Worm (Caenorhabditis elegans) whole organism, dauer: ENCODE results near the gene fbxa-138.
"Not testable (repeated sequence)": the region's sequence is repeated elsewhere in the genome, so short reads cannot be mapped to it uniquely, and the experiment has no call there.

ENCODE experiments used
- unc-62 ChIP-seq: sonication (generic microtip); optimal IDR thresholded peaks from 2 replicates; lab custom pipeline; 2017; ENCODE audit warnings: missing biosample characterization, missing genetic modification reagents, missing genetic modification characterization

fbxa-138 gene

DNA sequence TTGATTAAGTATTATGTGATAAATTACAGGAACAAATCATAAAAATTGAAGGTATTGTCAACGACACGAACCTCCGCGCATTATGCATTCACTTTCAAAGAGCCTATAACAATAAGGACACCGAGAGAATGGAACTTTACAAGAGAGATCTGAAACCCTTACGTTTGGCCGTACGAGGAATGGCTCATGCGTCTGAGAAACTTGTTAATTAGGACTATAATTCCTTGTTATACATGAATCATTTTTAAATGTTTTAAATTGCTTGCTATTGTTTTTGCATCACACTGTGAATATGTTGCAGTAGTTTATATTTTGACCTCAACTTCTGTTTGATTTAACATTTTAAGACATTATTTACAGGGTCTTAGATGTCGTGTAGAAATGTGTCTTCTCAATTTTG lies 19.1 kb upstream of the fbxa-138 start, which contains the start of gene pals-18:
Gene pals-18 (plus strand): TSS at position 301 of the 400 bp plus-strand sequence.
- TF ChIP-seq unc-62 (GFP tag; lab: Kevin White, UChicago): no peak

DNA sequence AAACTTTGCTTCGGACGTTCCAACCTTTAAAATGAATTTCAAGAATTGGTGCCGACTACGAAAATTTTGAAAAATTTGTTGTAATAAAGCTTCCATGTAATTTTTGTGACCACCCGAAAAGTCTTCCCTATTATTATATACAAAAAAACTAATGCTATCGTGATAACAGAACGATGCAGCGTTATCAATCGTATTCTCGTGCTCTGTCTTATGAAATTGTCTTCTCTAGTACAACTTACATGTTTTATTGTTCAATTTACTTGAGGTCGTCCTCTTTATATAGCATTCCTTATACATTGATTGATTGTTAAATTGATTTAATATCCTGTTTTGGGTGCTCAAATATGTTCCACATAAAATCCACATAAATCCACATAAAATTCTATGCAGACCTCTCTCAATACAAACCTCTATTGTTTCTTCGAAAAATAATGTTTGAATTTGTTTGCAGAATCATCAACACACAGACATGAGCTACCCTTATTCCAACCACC lies 17.5 kb upstream of the fbxa-138 start, which contains the start of gene pals-19:
Gene pals-19 (plus strand): TSS at position 444 of the 494 bp plus-strand sequence.
- TF ChIP-seq unc-62 (GFP tag; lab: Kevin White, UChicago): no peak

DNA sequence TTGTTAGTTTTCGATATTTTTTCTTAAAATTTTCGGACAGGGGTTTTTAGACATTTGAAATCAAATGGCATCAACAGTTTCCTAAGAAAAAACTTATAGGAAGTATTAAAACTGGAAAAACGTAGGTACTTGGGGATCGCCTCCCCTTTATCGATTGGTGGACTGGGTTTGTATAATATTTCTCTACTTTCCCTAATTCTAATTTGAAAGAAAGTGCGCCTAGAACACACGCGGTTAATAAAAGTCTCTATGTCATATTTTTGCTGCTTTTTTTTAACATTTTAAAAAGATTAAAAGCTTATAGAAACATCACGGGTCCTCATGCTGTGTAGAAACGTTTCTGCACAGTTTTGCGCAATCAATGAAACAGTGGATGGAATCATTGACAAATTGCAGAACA lies 15.6 kb upstream of the fbxa-138 start, which contains the start of gene pals-16:
Gene pals-16 (plus strand): TSS at position 301 of the 400 bp plus-strand sequence.
- TF ChIP-seq unc-62 (GFP tag; lab: Kevin White, UChicago): no peak

DNA sequence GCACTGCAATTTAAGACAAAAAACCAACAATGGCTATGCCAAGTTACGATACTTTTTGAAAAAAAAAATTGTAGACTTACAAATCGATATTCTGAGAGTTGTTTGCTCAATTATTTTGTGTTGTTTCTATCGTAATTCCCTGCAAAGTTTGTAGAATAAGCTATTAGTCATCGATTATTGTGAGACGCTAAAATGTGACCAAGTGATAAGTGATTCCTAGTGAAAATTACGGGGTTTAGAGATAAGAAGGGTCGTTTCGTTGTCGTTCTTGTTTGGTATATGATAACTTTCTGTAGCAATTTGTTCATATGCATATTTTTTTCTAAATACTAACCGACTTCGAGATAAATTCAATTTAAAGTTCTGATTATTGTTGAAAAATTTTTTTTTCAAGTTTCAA lies 14.1 kb upstream of the fbxa-138 start:
- TF ChIP-seq unc-62 (GFP tag; lab: Kevin White, UChicago): no peak

DNA sequence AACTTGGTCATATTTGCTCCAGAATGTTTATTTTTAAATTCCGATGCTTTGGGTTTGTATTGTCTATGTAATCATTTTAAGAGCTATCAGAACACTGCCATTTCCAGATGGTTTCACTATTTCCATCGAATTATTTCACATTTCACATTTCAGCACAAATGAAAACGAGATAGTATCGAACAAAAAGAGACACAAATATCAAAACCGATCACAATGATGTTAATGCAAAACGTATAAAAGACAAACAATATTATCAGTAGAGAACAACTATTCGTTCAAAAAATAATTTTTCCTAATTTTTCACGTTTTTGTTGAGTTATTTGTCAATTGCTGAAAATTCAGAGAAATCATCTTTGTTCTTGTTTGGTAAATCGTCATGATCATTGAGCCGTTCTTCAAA lies 11.3 kb upstream of the fbxa-138 start:
- no peak for TF ChIP-seq unc-62 (GFP tag; lab: Kevin White, UChicago)

DNA sequence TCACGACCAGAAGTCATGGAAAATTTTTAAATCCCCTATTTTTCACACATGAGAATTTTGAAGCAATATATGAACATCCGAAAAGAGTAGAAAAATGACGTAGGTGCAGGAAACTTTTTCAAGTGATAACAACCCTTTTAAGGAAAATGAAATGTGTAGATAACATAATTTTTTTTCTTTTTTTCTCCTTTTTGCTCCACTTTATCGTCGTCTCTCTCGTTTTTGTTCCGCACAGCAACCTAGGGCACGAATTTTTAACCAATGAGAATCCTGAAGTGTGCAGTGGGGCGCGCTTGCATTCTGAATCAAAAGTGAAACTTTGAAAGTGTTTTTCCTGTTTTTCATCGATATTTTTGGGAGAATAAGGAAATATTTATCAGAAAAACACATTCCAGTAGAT lies 8.7 kb upstream of the fbxa-138 start:
- TF ChIP-seq unc-62 (GFP tag; lab: Kevin White, UChicago): no peak

DNA sequence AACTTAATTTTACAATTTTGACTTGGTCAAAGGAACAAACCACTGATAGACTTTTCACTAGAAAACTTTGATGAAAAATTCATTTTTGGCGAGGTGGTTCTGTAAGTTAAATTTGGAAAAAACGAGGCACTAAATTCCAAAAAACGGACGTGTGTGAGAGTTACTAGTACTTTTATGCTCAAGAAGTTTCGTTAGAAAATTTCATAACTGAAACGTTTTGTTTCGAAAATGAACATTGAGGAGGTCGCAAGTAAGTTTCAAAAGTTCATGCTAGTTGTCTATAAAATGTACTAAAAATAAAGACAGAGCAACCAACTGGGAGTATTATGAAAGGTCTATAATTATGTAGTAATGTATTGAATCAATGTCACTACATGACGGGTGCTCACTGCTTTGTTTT lies 7.7 kb upstream of the fbxa-138 start, which contains the start of gene pals-17:
Gene pals-17 (minus strand): TSS at position 101 of the 400 bp plus-strand sequence.
- no peak for TF ChIP-seq unc-62 (GFP tag; lab: Kevin White, UChicago)

DNA sequence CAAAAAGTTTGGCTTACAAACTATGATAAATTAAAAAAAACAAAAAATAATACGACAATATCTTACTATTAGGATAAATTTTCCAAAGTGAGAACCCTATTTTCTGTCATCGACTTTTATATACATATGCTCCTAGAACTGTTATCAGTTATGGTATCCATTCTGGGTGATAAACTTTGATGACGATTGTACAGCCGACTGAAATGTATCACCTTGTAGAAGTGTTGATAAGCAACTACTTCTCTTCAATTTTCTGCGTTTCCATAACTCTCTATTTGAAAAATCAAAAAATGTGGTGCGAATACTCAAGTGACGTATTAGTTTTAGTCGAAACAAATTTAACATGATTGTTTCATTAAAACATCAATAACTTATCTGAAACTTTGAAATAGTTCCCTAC lies 5.9 kb upstream of the fbxa-138 start:
- no peak for TF ChIP-seq unc-62 (GFP tag; lab: Kevin White, UChicago)

DNA sequence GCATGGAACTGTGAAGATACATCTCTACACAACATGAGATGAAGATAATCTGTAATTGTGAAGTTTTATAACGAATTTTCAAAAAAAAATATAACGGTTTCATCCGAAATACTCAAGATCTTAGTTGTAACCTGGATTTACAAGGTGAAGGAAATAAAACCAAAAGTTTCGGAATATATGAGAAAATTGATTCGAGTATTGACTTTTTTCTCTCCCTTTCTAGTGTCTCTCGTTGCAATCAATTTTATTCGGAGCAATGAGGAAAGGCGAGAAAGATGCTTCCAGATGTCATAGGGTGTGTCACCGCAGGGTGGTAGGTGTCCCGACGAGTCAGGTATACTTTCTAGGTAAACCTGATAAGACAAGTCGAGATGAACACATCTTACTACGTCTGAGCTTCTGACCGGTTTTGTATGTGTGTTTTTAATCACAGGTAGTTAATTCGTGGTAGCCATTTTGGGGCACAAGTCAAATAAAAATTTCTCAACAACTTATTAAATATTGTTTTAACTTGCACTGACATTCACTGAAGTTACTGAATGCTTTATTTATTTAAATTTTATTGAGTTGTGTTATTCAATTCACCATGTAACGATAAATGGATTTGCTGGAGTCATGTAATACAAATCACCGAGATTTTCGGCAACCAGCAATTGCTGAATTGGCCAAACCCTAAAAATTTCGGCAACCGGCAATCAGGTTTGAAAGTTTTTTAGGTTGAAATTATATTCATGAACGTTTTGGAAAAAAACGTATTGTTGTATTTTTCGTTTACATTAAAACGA lies 4.4 kb upstream of the fbxa-138 start, which contains the start of gene pals-20:
Gene pals-20 (minus strand): TSS at position 51 of the 785 bp plus-strand sequence.
- no peak for TF ChIP-seq unc-62 (GFP tag; lab: Kevin White, UChicago)

DNA sequence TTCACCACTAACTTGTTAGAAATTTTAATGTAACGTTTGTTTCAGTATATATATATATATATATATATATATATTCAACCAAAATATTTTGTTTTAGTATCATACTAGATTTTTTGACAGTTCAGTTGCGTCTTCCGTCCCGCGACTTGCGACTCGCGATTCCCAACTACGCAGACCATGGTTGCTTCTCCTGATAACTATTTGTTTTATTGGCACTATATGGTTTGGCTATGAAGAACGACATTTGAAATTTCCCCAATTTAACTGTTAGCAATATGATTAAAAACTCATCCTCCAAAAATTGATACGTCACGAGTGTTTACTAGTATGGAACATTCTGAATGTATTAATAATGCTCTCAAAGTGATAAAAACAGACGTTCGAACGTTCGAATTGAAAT lies 642 bp upstream of the fbxa-138 start:
- TF ChIP-seq unc-62 (GFP tag; lab: Kevin White, UChicago): no peak

DNA sequence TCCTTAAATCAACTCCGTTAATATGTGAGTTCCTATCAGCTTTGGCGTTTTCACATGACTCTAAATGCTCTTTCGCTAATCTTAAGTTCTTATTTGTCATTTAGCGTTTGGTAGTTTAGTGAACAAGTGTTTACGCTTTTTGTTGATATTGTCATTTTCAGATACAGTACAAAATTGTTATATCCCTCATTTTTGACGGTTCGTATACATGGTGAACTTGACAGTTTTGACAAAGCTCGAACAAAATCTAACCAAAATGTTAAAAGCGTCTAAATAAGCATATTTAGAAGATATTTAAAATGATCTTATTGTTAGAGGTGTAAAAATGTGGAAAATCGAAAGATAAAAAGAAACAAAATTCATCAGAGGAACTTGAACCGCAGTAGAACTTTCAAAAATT lies 569 bp downstream of the fbxa-138 start:
- TF ChIP-seq unc-62 (GFP tag; lab: Kevin White, UChicago): no peak

DNA sequence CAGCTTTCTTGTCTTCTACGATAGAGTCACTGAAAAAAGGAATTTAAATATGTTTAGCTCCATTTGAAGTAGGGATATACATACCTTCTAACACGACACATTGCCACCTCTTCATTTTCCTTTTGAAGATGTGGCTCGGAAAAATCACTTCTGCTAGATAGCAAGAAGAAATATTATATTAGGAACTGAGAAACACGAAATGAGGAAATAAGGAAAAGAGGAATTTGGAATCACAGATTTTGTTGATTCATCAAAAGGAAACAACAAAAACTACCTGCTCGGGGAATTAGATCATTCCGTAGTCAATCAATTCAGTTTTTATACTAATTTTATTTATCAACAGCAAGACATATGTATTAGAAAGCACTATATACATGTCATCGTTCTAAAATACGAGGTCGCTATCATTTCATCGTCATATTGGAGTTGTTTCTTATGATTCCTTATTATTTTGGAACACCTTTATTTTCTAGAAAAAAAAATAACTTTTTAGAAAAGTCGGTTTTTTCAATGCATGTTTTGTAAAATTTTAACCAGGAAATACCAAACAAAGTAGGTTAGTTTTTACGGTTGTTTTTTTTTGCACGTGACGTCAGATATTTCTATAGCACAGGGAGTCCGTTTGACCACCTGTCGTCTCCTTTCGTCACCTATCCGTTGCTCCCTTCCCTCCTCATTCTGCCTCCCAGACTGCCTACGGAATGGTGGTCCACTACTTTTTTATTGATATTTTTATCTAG lies 3.3 kb downstream of the fbxa-138 start, which contains the start of the genes pals-21 and Y82E9BR.6:
Gene pals-21 (minus strand): TSS at position 101 of the 740 bp plus-strand sequence.
Gene Y82E9BR.6 (plus strand): TSS at position 690 of the 740 bp plus-strand sequence.
- TF ChIP-seq unc-62 (GFP tag; lab: Kevin White, UChicago): no peak

DNA sequence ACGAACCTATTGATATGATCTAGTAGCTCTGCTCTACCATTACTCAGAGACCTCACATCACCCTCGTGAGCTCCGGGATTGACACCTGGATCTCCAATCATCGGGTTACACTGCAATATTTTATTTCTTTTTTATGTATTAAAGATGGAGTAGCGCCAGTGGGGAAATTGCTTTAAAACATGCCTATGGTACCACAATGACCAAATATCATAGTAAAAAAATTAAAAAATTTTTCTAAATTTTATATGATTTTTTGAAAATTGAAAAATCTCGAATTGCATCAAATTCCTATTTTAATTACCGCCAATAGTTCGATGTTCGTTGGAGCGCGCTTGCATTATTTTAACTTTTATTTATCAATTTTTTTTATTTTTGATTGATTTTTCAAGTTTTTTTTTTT lies 6.1 kb downstream of the fbxa-138 start, which contains the start of gene pals-40:
Gene pals-40 (minus strand): TSS at position 101 of the 400 bp plus-strand sequence.
- TF ChIP-seq unc-62 (GFP tag; lab: Kevin White, UChicago): not testable (repeated sequence)

DNA sequence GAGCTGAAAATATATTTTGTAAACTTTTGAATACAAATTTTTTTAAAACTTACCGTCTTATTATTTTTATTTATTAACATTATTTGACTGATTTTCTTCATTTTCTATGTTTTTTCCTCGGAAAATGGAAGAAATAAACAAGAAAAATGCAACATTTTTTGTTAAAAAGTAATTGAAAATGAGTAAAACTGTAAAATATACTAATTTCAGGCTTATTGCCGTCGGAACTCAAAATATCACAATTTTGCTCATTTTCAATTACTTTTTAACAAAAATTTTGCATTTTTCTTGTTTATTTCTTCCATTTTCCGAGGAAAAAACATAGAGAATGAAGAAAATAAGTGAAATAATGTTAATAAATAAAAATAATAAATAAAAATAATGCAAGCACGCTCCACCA lies 8.6 kb downstream of the fbxa-138 start, which contains the start of gene Y82E9BR.10:
Gene Y82E9BR.10 (minus strand): TSS at position 101 of the 400 bp plus-strand sequence.
- TF ChIP-seq unc-62 (GFP tag; lab: Kevin White, UChicago): not testable (repeated sequence)

DNA sequence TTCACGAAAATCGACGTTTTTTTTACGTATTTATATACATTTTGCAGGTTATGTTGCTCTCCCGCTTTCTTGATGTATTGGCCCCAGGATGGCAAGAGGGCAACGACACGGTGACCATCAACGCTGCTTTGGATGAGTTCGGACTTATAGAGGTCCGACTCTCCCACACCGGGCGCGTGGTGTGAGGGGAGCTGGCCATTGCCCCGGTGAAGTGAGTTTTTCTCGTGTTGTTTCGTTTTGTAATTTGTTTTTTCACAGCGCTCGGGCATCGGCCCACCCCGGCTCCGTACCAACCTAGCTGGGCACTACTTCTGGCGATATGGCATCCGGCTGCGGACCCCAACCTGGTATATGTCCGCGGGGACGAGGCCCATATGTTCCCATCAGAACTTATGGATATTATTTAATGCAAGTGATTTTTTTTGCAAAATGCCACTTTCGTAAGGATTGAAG lies 9.7 kb downstream of the fbxa-138 start, which contains the start of gene Y82E9BR.20:
Gene Y82E9BR.20 (plus strand): TSS at position 51 of the 453 bp plus-strand sequence.
- TF ChIP-seq unc-62 (GFP tag; lab: Kevin White, UChicago): no peak
